Fruit fly (Drosophila melanogaster) whole organism: ENCODE measurements around the gene Flo2.

Source experiments
- CG8478 ChIP-seq: fragments of >200 bp; optimal IDR thresholded peaks from 2 replicates; lab custom pipeline; 2018; ENCODE audit warnings: inconsistent platforms
- pan ChIP-seq: fragments of >200 bp; optimal IDR thresholded peaks from 2 replicates; lab custom pipeline; 2017
- psq ChIP-seq: fragments of >200 bp; optimal IDR thresholded peaks from 2 replicates; lab custom pipeline; 2017
- usp ChIP-seq: fragments of >200 bp; optimal IDR thresholded peaks from 2 replicates; lab custom pipeline; 2017; ENCODE audit warnings: missing biosample characterization, missing genetic modification characterization, mixed read lengths

DNA sequence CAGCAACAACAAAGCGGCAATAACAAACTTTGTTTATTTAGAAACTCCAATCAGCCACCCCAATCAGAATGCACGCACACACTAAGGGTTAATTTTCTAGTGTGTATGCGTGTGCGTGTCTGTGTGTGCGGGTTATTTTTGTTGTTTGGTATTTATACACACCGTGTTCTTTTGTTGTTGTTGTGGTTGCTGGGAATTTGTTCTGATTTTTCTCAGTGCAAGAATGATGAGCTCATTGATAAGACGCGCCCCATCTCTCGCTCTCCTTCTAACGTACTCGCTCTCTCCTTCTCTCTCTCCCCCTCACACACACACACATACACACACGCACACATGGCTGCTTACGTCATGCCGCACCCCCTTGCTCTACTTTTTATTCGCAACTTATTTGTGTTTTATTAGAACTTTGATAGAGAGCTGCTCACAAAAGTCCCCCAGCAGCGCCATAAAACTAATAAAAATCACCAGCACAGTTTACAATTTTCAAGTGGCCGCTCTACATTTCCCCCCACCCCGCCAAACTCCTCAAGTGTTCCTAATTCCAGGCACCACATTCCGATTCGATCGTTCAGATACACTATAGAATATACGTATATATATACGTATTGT is 667 bp downstream of the Flo2 start:
- TF ChIP-seq CG8478 (lab: Kevin White, UChicago) (no peak), pan (lab: Kevin White, UChicago) (no peak), psq (lab: Kevin White, UChicago) (no peak), usp (no peak)
